Worm (Caenorhabditis elegans) whole organism, L2 larva: ENCODE results near the gene col-39.

Experiments used
- C34F6.9 ChIP-seq: fragments of 150-350 bp; optimal IDR thresholded peaks from 2 replicates; lab custom pipeline; 2014; ENCODE audit warnings: missing biosample characterization, missing genetic modification characterization
- alr-1 ChIP-seq: fragments of 150-350 bp; optimal IDR thresholded peaks from 2 replicates; lab custom pipeline; 2014; ENCODE audit warnings: missing biosample characterization, missing genetic modification characterization
- ama-1 ChIP-seq: fragments of 150-350 bp; optimal IDR thresholded peaks from 2 replicates; lab custom pipeline; 2018; ENCODE audit warnings: inconsistent platforms
- blmp-1 ChIP-seq: sonication (generic microtip); optimal IDR thresholded peaks from 2 replicates; lab custom pipeline; 2017; ENCODE audit warnings: missing genetic modification characterization, mild to moderate bottlenecking, missing compliant biosample characterization, antibody characterized with exemption, moderate library complexity; ENCODE audit not compliant: insufficient read depth
- ceh-82 ChIP-seq: fragments of 150-350 bp; optimal IDR thresholded peaks from 2 replicates; lab custom pipeline; 2014; ENCODE audit warnings: missing biosample characterization, missing genetic modification characterization
- elt-1 ChIP-seq: fragments of 150-350 bp; optimal IDR thresholded peaks from 2 replicates; lab custom pipeline; 2014; ENCODE audit warnings: missing biosample characterization, missing genetic modification characterization
- elt-3 ChIP-seq: sonication (generic microtip); optimal IDR thresholded peaks from 2 replicates; lab custom pipeline; 2017; ENCODE audit warnings: missing biosample characterization, missing genetic modification characterization
- gmeb-1 ChIP-seq: fragments of 150-350 bp; optimal IDR thresholded peaks from 2 replicates; lab custom pipeline; 2014; ENCODE audit warnings: missing biosample characterization, missing genetic modification characterization
- lin-11 ChIP-seq: fragments of 150-350 bp; sonication (generic microtip); optimal IDR thresholded peaks from 2 replicates; lab custom pipeline; 2014; ENCODE audit warnings: missing biosample characterization, missing genetic modification characterization, inconsistent platforms, mixed read lengths
- mab-5 ChIP-seq: fragments of 150-350 bp; optimal IDR thresholded peaks from 2 replicates; lab custom pipeline; 2014; ENCODE audit warnings: missing biosample characterization, missing genetic modification characterization
- mbf-1 ChIP-seq: sonication (generic microtip); optimal IDR thresholded peaks from 2 replicates; lab custom pipeline; 2017; ENCODE audit warnings: missing biosample characterization, missing genetic modification characterization
- mdl-1 ChIP-seq, 2 experiments: fragments of 150-350 bp in 1 of 2; sonication (generic microtip) in 1 of 2; optimal IDR thresholded peaks; 2 replicates each; lab custom pipeline; 2017; ENCODE audit warnings: missing biosample characterization in 2 of 2, missing genetic modification characterization in 2 of 2
- nhr-11 ChIP-seq: fragments of 150-350 bp; optimal IDR thresholded peaks from 2 replicates; lab custom pipeline; 2014; ENCODE audit warnings: missing biosample characterization, missing genetic modification characterization
- nhr-12 ChIP-seq: fragments of 150-350 bp; optimal IDR thresholded peaks from 2 replicates; lab custom pipeline; 2014; ENCODE audit warnings: missing biosample characterization, missing genetic modification characterization
- nhr-21 ChIP-seq: fragments of 150-350 bp; optimal IDR thresholded peaks from 2 replicates; lab custom pipeline; 2014; ENCODE audit warnings: missing biosample characterization, missing genetic modification characterization
- nhr-237 ChIP-seq: fragments of 150-350 bp; optimal IDR thresholded peaks from 2 replicates; lab custom pipeline; 2014; ENCODE audit warnings: missing biosample characterization, missing genetic modification characterization
- nhr-25 ChIP-seq: fragments of 150-350 bp; sonication (generic microtip); optimal IDR thresholded peaks from 3 replicates; lab custom pipeline; 2014; ENCODE audit warnings: missing biosample characterization, missing genetic modification characterization
- nhr-6 ChIP-seq: fragments of 150-350 bp; optimal IDR thresholded peaks from 2 replicates; lab custom pipeline; 2014; ENCODE audit warnings: missing biosample characterization, missing genetic modification characterization
- nhr-77 ChIP-seq: fragments of 150-350 bp; optimal IDR thresholded peaks from 2 replicates; lab custom pipeline; 2014; ENCODE audit warnings: missing biosample characterization, missing genetic modification characterization
- peb-1 ChIP-seq: fragments of 150-350 bp; optimal IDR thresholded peaks from 2 replicates; lab custom pipeline; 2014; ENCODE audit warnings: missing biosample characterization, missing genetic modification characterization
- sem-4 ChIP-seq: fragments of 150-350 bp; optimal IDR thresholded peaks from 2 replicates; lab custom pipeline; 2014; ENCODE audit warnings: missing biosample characterization, missing genetic modification reagents, missing genetic modification characterization
- skn-1 ChIP-seq: sonication (generic microtip); optimal IDR thresholded peaks from 2 replicates; lab custom pipeline; 2017; ENCODE audit warnings: missing biosample characterization, missing genetic modification characterization
- sma-9 ChIP-seq, 2 experiments: fragments of 150-350 bp in 1 of 2; sonication (generic microtip) in 1 of 2; optimal IDR thresholded peaks; 2 replicates each; lab custom pipeline; 2014 to 2016; ENCODE audit warnings: missing genetic modification characterization in 2 of 2, mild to moderate bottlenecking in 1 of 2, missing biosample characterization in 1 of 2, missing compliant biosample characterization in 1 of 2, missing genetic modification reagents in 1 of 2, moderate library complexity in 1 of 2
- unc-39 ChIP-seq: fragments of 150-350 bp; optimal IDR thresholded peaks from 2 replicates; lab custom pipeline; 2014; ENCODE audit warnings: missing biosample characterization, missing genetic modification characterization
- unc-55 ChIP-seq: fragments of 150-350 bp; sonication (generic microtip); optimal IDR thresholded peaks from 3 replicates; lab custom pipeline; 2014; ENCODE audit warnings: missing biosample characterization, missing genetic modification reagents, missing genetic modification characterization
- unc-62 ChIP-seq: fragments of 150-350 bp; optimal IDR thresholded peaks from 2 replicates; lab custom pipeline; 2014; ENCODE audit warnings: missing biosample characterization, missing genetic modification reagents, missing genetic modification characterization
- ztf-11 ChIP-seq: sonication (generic microtip); optimal IDR thresholded peaks from 2 replicates; lab custom pipeline; 2017; ENCODE audit warnings: missing biosample characterization, missing genetic modification characterization
- ztf-4 ChIP-seq: fragments of 150-350 bp; optimal IDR thresholded peaks from 2 replicates; lab custom pipeline; 2014; ENCODE audit warnings: missing biosample characterization, missing genetic modification characterization

The col-39 gene

DNA sequence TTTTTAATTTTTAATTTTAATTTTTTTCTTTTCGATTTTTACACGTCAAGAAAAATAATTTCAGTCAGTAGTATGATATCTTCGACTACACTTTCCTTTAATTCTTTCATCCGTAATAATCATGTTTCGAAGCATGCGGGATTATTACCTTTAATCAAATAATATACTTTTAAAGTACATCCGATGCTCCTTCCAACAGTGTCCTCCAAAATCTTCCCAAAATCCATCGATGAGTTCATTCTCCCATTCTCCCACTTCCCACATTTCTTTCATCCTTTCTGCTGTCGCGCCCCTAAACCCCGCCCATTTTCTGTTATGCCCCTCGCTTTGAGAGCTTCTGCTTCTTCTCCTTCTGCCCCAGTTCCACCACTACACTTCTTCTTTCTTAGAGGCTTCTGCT, 10.0 kb upstream of the col-39 start, which contains the start of gene lgc-57:
TSS of gene lgc-57 (plus strand) at position 301 of the 400 bp plus-strand sequence.
- TF ChIP-seq nhr-77 (tag; lab: Kevin White, UChicago) (no peak), sma-9 (GFP tag; optimal IDR thresholded peaks at IDR 0.05; lab: Kevin White, UChicago) (no peak), sma-9 (tag; optimal IDR thresholded peaks at IDR 0.05; lab: Kevin White, UChicago) (no peak), elt-3 (no peak), ama-1 (lab: Kevin White, UChicago) (no peak), unc-39 (tag; lab: Kevin White, UChicago) (no peak)
- TF ChIP-seq, all 48 proteins: peak for 0

DNA sequence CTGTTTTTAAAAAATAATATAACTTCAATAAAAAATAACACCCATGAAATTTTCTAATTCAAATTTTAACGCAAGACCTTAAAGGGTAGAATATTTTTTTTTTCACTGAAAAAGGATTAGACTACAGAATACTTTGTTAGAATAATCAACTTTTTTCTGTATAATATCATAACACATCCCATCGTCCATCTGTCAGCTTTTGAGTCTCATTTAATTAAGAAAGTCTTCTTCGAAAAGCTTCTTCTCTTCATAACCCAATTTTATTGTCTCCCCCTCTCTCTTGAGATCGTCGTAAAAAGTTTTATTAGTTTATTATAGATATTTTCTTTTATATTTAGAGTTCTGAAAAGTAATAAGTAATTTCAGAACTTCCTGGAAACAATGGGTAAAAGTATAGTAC, 8.7 kb upstream of the col-39 start:
- TF ChIP-seq nhr-77 (tag; lab: Kevin White, UChicago), result no peak
- no peak for TF ChIP-seq gmeb-1 (tag; lab: Kevin White, UChicago)
- no peak for TF ChIP-seq sem-4
- no peak for TF ChIP-seq nhr-6 (tag; lab: Kevin White, UChicago)
- no peak for TF ChIP-seq unc-39 (tag; lab: Kevin White, UChicago)
- no peak for TF ChIP-seq blmp-1 (tag; lab: Kevin White, UChicago)
- no peak for TF ChIP-seq mbf-1
- no peak for TF ChIP-seq lin-11
- no peak for TF ChIP-seq ztf-11

DNA sequence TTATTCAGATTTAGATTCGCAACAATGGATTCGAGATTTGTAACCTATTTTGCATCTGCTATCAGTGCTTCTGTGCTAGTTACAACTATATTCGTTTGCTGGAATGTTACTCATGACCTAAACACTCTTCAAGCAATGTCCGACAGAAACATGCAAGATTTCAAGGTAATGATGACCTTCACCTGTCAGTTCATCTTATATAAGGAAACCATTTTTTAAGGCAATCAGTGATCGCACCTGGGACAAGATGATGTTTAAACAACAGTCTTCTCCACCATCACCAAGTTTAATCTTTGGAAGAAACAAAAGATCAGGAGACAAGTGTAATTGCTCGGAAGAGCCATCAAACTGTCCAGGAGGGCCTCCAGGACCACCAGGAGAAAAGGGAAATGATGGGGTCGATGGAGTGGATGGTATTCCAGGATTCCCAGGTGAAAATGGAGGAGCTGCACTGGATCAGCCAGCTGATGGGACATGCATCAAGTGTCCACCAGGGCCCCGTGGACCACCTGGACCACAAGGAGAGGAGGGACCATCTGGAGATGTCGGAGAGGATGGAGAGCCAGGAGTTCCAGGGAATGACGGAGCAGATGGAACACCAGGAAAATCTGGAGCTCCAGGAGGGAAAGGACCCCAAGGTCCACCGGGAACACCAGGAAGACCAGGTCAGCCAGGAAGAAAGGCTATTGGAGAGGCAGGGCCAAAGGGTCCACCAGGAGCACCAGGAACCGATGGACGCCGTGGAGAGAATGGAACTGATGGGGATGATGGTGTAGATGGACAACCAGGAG, 927 bp upstream of the col-39 start, which contains the start of gene col-79:
TSS of gene col-79 (plus strand) at position 20 of the 791 bp plus-strand sequence.
- TF ChIP-seq sma-9 (GFP tag; optimal IDR thresholded peaks at IDR 0.05; lab: Kevin White, UChicago), result peak; percentile 9
- no peak for TF ChIP-seq sma-9 (tag; optimal IDR thresholded peaks at IDR 0.05; lab: Kevin White, UChicago)
- TF ChIP-seq mab-5, result no peak
- TF ChIP-seq nhr-25 (tag; lab: Kevin White, UChicago), result peak; percentile 40

DNA sequence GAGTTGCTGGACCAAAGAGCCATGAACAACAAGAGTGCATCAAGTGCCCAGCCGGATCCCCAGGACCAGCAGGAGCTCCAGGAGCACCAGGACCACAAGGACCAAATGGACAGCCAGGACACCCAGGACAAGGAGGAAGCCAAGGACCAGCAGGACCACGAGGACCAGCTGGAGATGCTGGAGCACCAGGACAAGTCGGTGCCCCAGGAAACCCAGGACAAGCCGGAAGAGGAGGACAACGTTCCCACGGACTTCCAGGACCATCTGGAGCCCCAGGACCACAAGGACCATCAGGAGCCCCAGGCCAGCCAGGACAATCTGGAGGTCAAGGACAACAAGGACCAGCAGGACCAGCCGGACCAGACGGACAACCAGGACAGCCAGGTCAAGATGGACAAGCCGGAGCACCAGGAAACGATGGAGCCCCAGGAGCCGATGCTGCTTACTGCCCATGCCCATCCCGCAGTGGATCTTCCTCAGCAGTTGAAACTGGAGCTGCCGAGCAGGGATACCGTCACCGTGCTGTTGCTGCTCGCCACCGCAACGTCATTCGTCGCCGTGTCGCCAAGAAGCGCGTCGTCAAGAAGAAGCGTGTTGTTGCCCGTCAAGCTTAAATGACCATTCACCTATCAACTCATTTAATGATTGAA, 756 bp downstream of the col-39 start:
- TF ChIP-seq ceh-82 (tag; lab: Kevin White, UChicago), result no peak
- TF ChIP-seq sem-4, result no peak
- no peak for TF ChIP-seq nhr-25 (tag; lab: Kevin White, UChicago)
- TF ChIP-seq ztf-4 (tag; lab: Kevin White, UChicago), result no peak
- no peak for TF ChIP-seq sma-9 (GFP tag; optimal IDR thresholded peaks at IDR 0.05; lab: Kevin White, UChicago)
- no peak for TF ChIP-seq sma-9 (tag; optimal IDR thresholded peaks at IDR 0.05; lab: Kevin White, UChicago)
- no peak for TF ChIP-seq blmp-1 (tag; lab: Kevin White, UChicago)
- no peak for TF ChIP-seq unc-55
- no peak for TF ChIP-seq nhr-12 (tag; lab: Kevin White, UChicago)
- TF ChIP-seq nhr-21 (tag; lab: Kevin White, UChicago), result no peak
- no peak for TF ChIP-seq unc-39 (tag; lab: Kevin White, UChicago)
- no peak for TF ChIP-seq C34F6.9 (tag; lab: Kevin White, UChicago)
- no peak for TF ChIP-seq mbf-1
- no peak for TF ChIP-seq elt-1 (tag; lab: Kevin White, UChicago)
- no peak for TF ChIP-seq nhr-237
- TF ChIP-seq mdl-1 (tag; optimal IDR thresholded peaks at IDR 0.05; lab: Kevin White, UChicago), result no peak
- TF ChIP-seq skn-1 (tag; lab: Kevin White, UChicago), result no peak
- no peak for TF ChIP-seq peb-1 (tag; lab: Kevin White, UChicago)

DNA sequence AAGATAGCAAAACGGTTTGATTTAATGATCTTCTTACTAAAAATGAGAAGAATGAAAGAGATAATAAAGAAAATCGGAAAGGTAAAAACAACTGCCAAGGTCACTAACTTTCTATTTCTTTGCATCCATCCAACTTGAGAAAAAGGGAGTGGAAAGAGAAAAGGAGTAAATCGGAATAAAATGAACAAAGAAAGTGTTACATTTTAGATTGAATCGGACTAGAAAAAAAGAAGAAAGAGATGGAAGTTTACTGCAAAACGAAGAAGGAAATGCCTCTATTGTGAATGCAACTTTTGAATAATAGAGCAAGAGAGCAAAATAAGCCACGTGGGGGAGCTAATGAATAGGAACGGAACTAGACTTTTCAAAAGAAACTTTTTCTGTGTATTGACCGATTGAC, 1.3 kb downstream of the col-39 start:
- TF ChIP-seq blmp-1 (tag; lab: Kevin White, UChicago) (peak; percentile 94), nhr-25 (tag; lab: Kevin White, UChicago) (peak; percentile 75), alr-1 (no peak), nhr-11 (tag; lab: Kevin White, UChicago) (no peak), nhr-6 (tag; lab: Kevin White, UChicago) (no peak), unc-62 (GFP tag; lab: Kevin White, UChicago) (no peak), ceh-82 (tag; lab: Kevin White, UChicago) (no peak), peb-1 (tag; lab: Kevin White, UChicago) (no peak)

DNA sequence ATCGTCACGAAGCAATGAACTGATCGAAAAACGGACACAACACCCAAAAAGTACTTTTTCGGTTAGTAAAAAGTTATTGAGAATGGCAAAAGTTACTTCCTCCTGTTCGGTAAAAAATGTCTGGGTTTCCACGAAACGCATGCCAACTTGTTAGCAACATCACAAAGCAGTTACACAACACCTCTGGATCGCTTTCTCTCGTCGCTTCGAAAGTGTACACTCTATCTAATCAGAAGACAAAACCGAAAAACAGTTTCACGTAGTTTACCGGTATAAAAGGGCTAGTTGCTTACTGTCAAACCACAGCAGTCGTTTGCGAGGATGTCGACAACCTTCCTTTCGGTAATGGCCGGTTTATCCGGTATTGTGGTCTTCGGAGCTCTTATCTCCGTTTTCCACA, 2.2 kb downstream of the col-39 start, which contains the start of gene col-80:
TSS of gene col-80 (plus strand) at position 301 of the 400 bp plus-strand sequence.
- no peak for TF ChIP-seq skn-1 (tag; lab: Kevin White, UChicago)
